Fruit fly (Drosophila melanogaster) whole organism, wandering third instar larva: Measurements from ENCODE around the gene CG43844.

Experiments used
- CG32264 ChIP-seq: fragments of 200-800 bp; sonication (Bioruptor generic); optimal IDR thresholded peaks from 2 replicates; lab custom pipeline; 2016; ENCODE audit warnings: missing biosample characterization, missing genetic modification characterization
- CG9705 ChIP-seq: fragments of 200-800 bp; sonication (Bioruptor generic); optimal IDR thresholded peaks from 2 replicates; lab custom pipeline; 2018; ENCODE audit warnings: missing biosample characterization, mild to moderate bottlenecking, missing genetic modification characterization
- CrebA ChIP-seq: fragments of 200-800 bp; sonication (Bioruptor generic); optimal IDR thresholded peaks from 2 replicates; lab custom pipeline; 2016; ENCODE audit warnings: missing biosample characterization, mild to moderate bottlenecking, missing genetic modification characterization, borderline replicate concordance
- Dfd ChIP-seq: fragments of >200 bp; optimal IDR thresholded peaks from 2 replicates; lab custom pipeline; 2017; ENCODE audit warnings: missing biosample characterization, missing genetic modification characterization
- Dif ChIP-seq: fragments of 200-275, 200-300 bp; sonication (Bioruptor generic); optimal IDR thresholded peaks from 2 replicates; lab custom pipeline; 2018; ENCODE audit warnings: missing biosample characterization, missing genetic modification characterization; ENCODE audit not compliant: partially characterized antibody
- HLH106 ChIP-seq: fragments of 200-800 bp; optimal IDR thresholded peaks from 3 replicates; lab custom pipeline; 2019; ENCODE audit warnings: missing biosample characterization, mild to moderate bottlenecking, missing genetic modification characterization, moderate library complexity
- Hnf4 ChIP-seq: fragments of 200-800 bp; sonication (Bioruptor generic); optimal IDR thresholded peaks from 2 replicates; lab custom pipeline; 2016; ENCODE audit warnings: missing biosample characterization, mild to moderate bottlenecking, missing genetic modification characterization
- Hr78 ChIP-seq: fragments of >200 bp; optimal IDR thresholded peaks from 2 replicates; lab custom pipeline; 2017; ENCODE audit warnings: missing biosample characterization, missing genetic modification characterization
- Hr83 ChIP-seq: fragments of 200-300 bp; sonication (Bioruptor generic); optimal IDR thresholded peaks from 2 replicates; lab custom pipeline; 2016; ENCODE audit warnings: missing biosample characterization, mild to moderate bottlenecking, missing genetic modification characterization, moderate library complexity; ENCODE audit not compliant: poor library complexity, severe bottlenecking
- Jra ChIP-seq: sonication (Bioruptor generic); optimal IDR thresholded peaks from 2 replicates; lab custom pipeline; 2016; ENCODE audit warnings: missing biosample characterization, missing genetic modification characterization
- Mio ChIP-seq: sonication (Bioruptor generic); optimal IDR thresholded peaks from 2 replicates; lab custom pipeline; 2016; ENCODE audit warnings: missing biosample characterization, missing genetic modification characterization
- Myc ChIP-seq: fragments of >200 bp; optimal IDR thresholded peaks from 2 replicates; lab custom pipeline; 2017
- N ChIP-seq: fragments of >200 bp; optimal IDR thresholded peaks from 2 replicates; lab custom pipeline; 2018; ENCODE audit warnings: missing biosample characterization, missing external identifiers, missing genetic modification characterization
- OdsH ChIP-seq: fragments of 200-800 bp; sonication (Bioruptor generic); optimal IDR thresholded peaks from 2 replicates; lab custom pipeline; 2016; ENCODE audit warnings: missing biosample characterization, mild to moderate bottlenecking, missing genetic modification characterization
- Rel ChIP-seq, 2 experiments: fragments of 200-800 bp; sonication (Bioruptor generic) in 1 of 2; optimal IDR thresholded peaks; 2 replicates in 1 of 2; 3 replicates in 1 of 2; lab custom pipeline; 2016 to 2019; ENCODE audit warnings: mild to moderate bottlenecking in 2 of 2, missing biosample characterization in 2 of 2, missing genetic modification characterization in 2 of 2, moderate library complexity in 1 of 2
- Sp1 ChIP-seq: fragments of 200-800 bp; sonication (Bioruptor generic); optimal IDR thresholded peaks from 3 replicates; lab custom pipeline; 2019; ENCODE audit warnings: missing biosample characterization, mild to moderate bottlenecking, missing genetic modification characterization, moderate library complexity
- Vsx2 ChIP-seq: fragments of 200-300, 225-300 bp; sonication (Bioruptor generic); optimal IDR thresholded peaks from 2 replicates; lab custom pipeline; 2018; ENCODE audit warnings: missing biosample characterization, missing genetic modification characterization; ENCODE audit not compliant: partially characterized antibody
- br ChIP-seq: fragments of 200-800 bp; sonication (Bioruptor generic); optimal IDR thresholded peaks from 2 replicates; lab custom pipeline; 2016; ENCODE audit warnings: missing biosample characterization, missing genetic modification characterization
- brk ChIP-seq: fragments of 200-800 bp; sonication (Bioruptor generic); optimal IDR thresholded peaks from 2 replicates; lab custom pipeline; 2016; ENCODE audit warnings: missing biosample characterization, mild to moderate bottlenecking, missing genetic modification characterization
- dl ChIP-seq, 2 experiments: fragments of 175-275, 200-275 bp in 1 of 2; fragments of 200-275 bp in 1 of 2; sonication (Bioruptor generic); optimal IDR thresholded peaks; lab custom pipeline; 2018; ENCODE audit warnings: mild to moderate bottlenecking in 2 of 2, missing biosample characterization in 2 of 2, missing genetic modification characterization in 2 of 2, moderate library complexity in 2 of 2; ENCODE audit not compliant: partially characterized antibody in 2 of 2, insufficient read depth in 1 of 2
- dmrt93B ChIP-seq: fragments of 200-800 bp; sonication (Bioruptor generic); optimal IDR thresholded peaks from 2 replicates; lab custom pipeline; 2018; ENCODE audit warnings: missing biosample characterization, mild to moderate bottlenecking, missing genetic modification characterization
- dsf ChIP-seq: sonication (Bioruptor generic); optimal IDR thresholded peaks from 2 replicates; lab custom pipeline; 2016; ENCODE audit warnings: missing biosample characterization, missing genetic modification characterization, borderline replicate concordance
- ey ChIP-seq: fragments of 200-800 bp; sonication (Bioruptor generic); optimal IDR thresholded peaks from 2 replicates; lab custom pipeline; 2016; ENCODE audit warnings: missing biosample characterization, missing genetic modification characterization
- foxo ChIP-seq, 2 experiments: fragments of 200-800 bp; sonication (Bioruptor generic); optimal IDR thresholded peaks; 2 replicates in 1 of 2; 3 replicates in 1 of 2; lab custom pipeline; 2016 to 2017; ENCODE audit warnings: missing biosample characterization in 2 of 2, missing genetic modification characterization in 2 of 2
- fru ChIP-seq: fragments of 200-800 bp; sonication (Bioruptor generic); optimal IDR thresholded peaks from 3 replicates; lab custom pipeline; 2016; ENCODE audit warnings: missing biosample characterization, mild to moderate bottlenecking, missing genetic modification characterization
- h ChIP-seq: fragments of 200-800 bp; sonication (Bioruptor generic); optimal IDR thresholded peaks from 3 replicates; lab custom pipeline; 2016; ENCODE audit warnings: missing biosample characterization, mild to moderate bottlenecking, missing genetic modification characterization
- jim ChIP-seq: fragments of 175-275, 200-325 bp; sonication (Bioruptor generic); optimal IDR thresholded peaks from 2 replicates; lab custom pipeline; 2016; ENCODE audit warnings: missing biosample characterization, mild to moderate bottlenecking, missing genetic modification characterization
- lola ChIP-seq: fragments of >200 bp; optimal IDR thresholded peaks from 2 replicates; lab custom pipeline; 2017; ENCODE audit warnings: missing biosample characterization, missing genetic modification characterization
- psq ChIP-seq: fragments of 200-800 bp; sonication (Bioruptor generic); optimal IDR thresholded peaks from 3 replicates; lab custom pipeline; 2017; ENCODE audit warnings: missing biosample characterization, mild to moderate bottlenecking, missing genetic modification characterization, moderate library complexity
- rgr ChIP-seq: fragments of 200-800 bp; sonication (Bioruptor generic); optimal IDR thresholded peaks from 3 replicates; lab custom pipeline; 2016; ENCODE audit warnings: missing biosample characterization, mild to moderate bottlenecking, missing genetic modification characterization
- sage ChIP-seq: fragments of 200-800 bp; sonication (Bioruptor generic); optimal IDR thresholded peaks from 2 replicates; lab custom pipeline; 2016; ENCODE audit warnings: missing biosample characterization, mild to moderate bottlenecking, missing genetic modification characterization
- sv ChIP-seq: fragments of 200-800 bp; sonication (Bioruptor generic); optimal IDR thresholded peaks from 3 replicates; lab custom pipeline; 2016; ENCODE audit warnings: missing biosample characterization, missing genetic modification characterization
- tai ChIP-seq: sonication (Bioruptor generic); optimal IDR thresholded peaks from 2 replicates; lab custom pipeline; 2016; ENCODE audit warnings: missing biosample characterization, missing genetic modification characterization
- woc ChIP-seq: sonication (Bioruptor generic); optimal IDR thresholded peaks from 2 replicates; lab custom pipeline; 2016; ENCODE audit warnings: missing biosample characterization, mild to moderate bottlenecking, missing genetic modification characterization

Gene CG43844

dm6 chr3R:21854574-21855468 is 34.5 kb upstream of the CG43844 start:
- no peak for TF ChIP-seq Rel (GFP tag; optimal IDR thresholded peaks at IDR 0.05; lab: Kevin White, UChicago)
- TF ChIP-seq Rel (tag; optimal IDR thresholded peaks at IDR 0.05; lab: Kevin White, UChicago), result no peak
- no peak for TF ChIP-seq lola (GFP tag; lab: Kevin White, UChicago)
- TF ChIP-seq HLH106 (tag; lab: Kevin White, UChicago), result no peak
- TF ChIP-seq Hr78 (GFP tag; lab: Kevin White, UChicago), result no peak
- TF ChIP-seq N (GFP tag; lab: Kevin White, UChicago), result no peak
- peak; percentile 37 for TF ChIP-seq psq (GFP tag; lab: Kevin White, UChicago)
- TF ChIP-seq Dif (GFP tag; lab: Kevin White, UChicago), result no peak
- TF ChIP-seq h, result no peak

- TF ChIP-seq HLH106 (tag; lab: Kevin White, UChicago) (no peak), Vsx2 (GFP tag; lab: Kevin White, UChicago) (no peak), ey (no peak), rgr (GFP tag; lab: Kevin White, UChicago) (no peak), Sp1 (GFP tag; lab: Kevin White, UChicago) (no peak), psq (GFP tag; lab: Kevin White, UChicago) (no peak), fru (GFP tag; lab: Kevin White, UChicago) (no peak), sage (no peak), N (GFP tag; lab: Kevin White, UChicago) (no peak), CG32264 (GFP tag; lab: Kevin White, UChicago) (no peak)
Measured at dm6 chr3R:21855469-21855826, 33.9 kb upstream of the CG43844 start.

dm6 chr3R:21856098-21856872 is 33.1 kb upstream of the CG43844 start, which contains the start of gene glec:
glec (minus strand) TSS chr3R:21856266.
- TF ChIP-seq Rel (GFP tag; optimal IDR thresholded peaks at IDR 0.05; lab: Kevin White, UChicago) (peak; percentile 35), Rel (tag; optimal IDR thresholded peaks at IDR 0.05; lab: Kevin White, UChicago) (peak; percentile 70), CrebA (GFP tag; lab: Kevin White, UChicago) (peak; percentile 64), CG32264 (GFP tag; lab: Kevin White, UChicago) (peak; percentile 11), OdsH (GFP tag; lab: Kevin White, UChicago) (peak; percentile 55), ey (peak; percentile 50), Hr83 (GFP tag; lab: Kevin White, UChicago) (peak; percentile 92), Hr78 (GFP tag; lab: Kevin White, UChicago) (no peak), sage (peak; percentile 56), Sp1 (GFP tag; lab: Kevin White, UChicago) (peak; percentile 50), dsf (GFP tag; lab: Kevin White, UChicago) (no peak), psq (GFP tag; lab: Kevin White, UChicago) (peak; percentile 62), rgr (GFP tag; lab: Kevin White, UChicago) (peak; percentile 44), fru (GFP tag; lab: Kevin White, UChicago) (peak; percentile 30), Myc (lab: Kevin White, UChicago) (no peak), HLH106 (tag; lab: Kevin White, UChicago) (no peak), sv (GFP tag; lab: Kevin White, UChicago) (peak; percentile 61), dmrt93B (GFP tag; lab: Kevin White, UChicago) (no peak), Dif (GFP tag; lab: Kevin White, UChicago) (peak; percentile 28), br (GFP tag; lab: Kevin White, UChicago) (peak; percentile 29), h (peak; percentile 55), tai (GFP tag; lab: Kevin White, UChicago) (peak; percentile 26), Jra (GFP tag; lab: Kevin White, UChicago) (peak; percentile 43), dl (GFP tag; optimal IDR thresholded peaks at IDR 0.05; lab: Kevin White, UChicago; ENCODE audit: insufficient read depth in 1 of 2, partially characterized antibody in 2 of 2) (no peak), woc (GFP tag; lab: Kevin White, UChicago) (peak; percentile 74), foxo (GFP tag; optimal IDR thresholded peaks at IDR 0.05; lab: Kevin White, UChicago) (peak; percentile 34 to 48), N (GFP tag; lab: Kevin White, UChicago) (no peak), CG9705 (GFP tag; lab: Kevin White, UChicago) (peak; percentile 17), lola (GFP tag; lab: Kevin White, UChicago) (no peak), jim (GFP tag; lab: Kevin White, UChicago) (peak; percentile 82), Hnf4 (GFP tag; lab: Kevin White, UChicago) (peak; percentile 71), brk (GFP tag; lab: Kevin White, UChicago) (peak; percentile 54), Dfd (no peak), Mio (GFP tag; lab: Kevin White, UChicago) (peak; percentile 28)
